Worm (Caenorhabditis elegans) whole organism, L4 larva: ENCODE measurements around the gene F45D11.11.
"Not testable (repeated sequence)": the region's sequence is repeated elsewhere in the genome, so short reads cannot be mapped to it uniquely, and the experiment has no call there.

Source experiments
- T20F7.1 ChIP-seq: fragments of 200-800 bp; sonication (Bioruptor generic); optimal IDR thresholded peaks from 2 replicates; lab custom pipeline; 2018; ENCODE audit warnings: mild to moderate bottlenecking, missing genetic modification characterization, missing compliant biosample characterization
- ZK337.2 ChIP-seq: fragments of 200-800 bp; sonication (Bioruptor generic); IDR thresholded peaks from 2 replicates; pipeline ENCODE4 v1.3.6; 2022; ENCODE audit warnings: missing genetic modification reagents, missing genetic modification characterization, missing compliant biosample characterization
- ZK546.5 ChIP-seq, 2 experiments: sonication (generic microtip); optimal IDR thresholded peaks; 2 replicates each; lab custom pipeline; 2017; ENCODE audit warnings: missing biosample characterization in 2 of 2, missing genetic modification characterization in 2 of 2
- aha-1 ChIP-seq: fragments of 150-350 bp; peaks from one replicate; lab custom pipeline; 2014; ENCODE audit warnings: missing biosample characterization, missing genetic modification characterization
- aly-2 ChIP-seq: sonication (generic microtip); optimal IDR thresholded peaks from 2 replicates; lab custom pipeline; 2018; ENCODE audit warnings: missing biosample characterization, missing genetic modification characterization
- ama-1 ChIP-seq: fragments of 150-350 bp; optimal IDR thresholded peaks from 2 replicates; lab custom pipeline; 2014; ENCODE audit warnings: inconsistent platforms, mixed read lengths
- arid-1 ChIP-seq: fragments of 200-800 bp; sonication (Bioruptor generic); conservative IDR thresholded peaks from 2 replicates; pipeline ENCODE4 v1.3.6; 2022; ENCODE audit warnings: missing genetic modification reagents, missing genetic modification characterization, missing compliant biosample characterization
- ceh-28 ChIP-seq: fragments of 150-350 bp; optimal IDR thresholded peaks from 2 replicates; lab custom pipeline; 2014; ENCODE audit warnings: missing biosample characterization, missing genetic modification reagents, missing genetic modification characterization
- daf-12 ChIP-seq: fragments of 150-350 bp; optimal IDR thresholded peaks from 2 replicates; lab custom pipeline; 2014; ENCODE audit warnings: missing biosample characterization, missing genetic modification reagents, missing genetic modification characterization
- dmd-6 ChIP-seq: fragments of 200-800 bp; sonication (Bioruptor generic); IDR thresholded peaks from 2 replicates; pipeline ENCODE4 v1.3.6; 2022; ENCODE audit warnings: missing genetic modification reagents, missing genetic modification characterization, missing compliant biosample characterization
- dmd-9 ChIP-seq: fragments of 200-800 bp; sonication (Bioruptor generic); IDR thresholded peaks from 2 replicates; pipeline ENCODE4 v1.3.6; 2022; ENCODE audit warnings: missing genetic modification reagents, missing genetic modification characterization, missing compliant biosample characterization
- dpl-1 ChIP-seq: fragments of 150-350 bp; optimal IDR thresholded peaks from 2 replicates; lab custom pipeline; 2014; ENCODE audit warnings: missing biosample characterization, missing genetic modification reagents, missing genetic modification characterization
- dve-1 ChIP-seq: sonication (generic microtip); optimal IDR thresholded peaks from 2 replicates; lab custom pipeline; 2017; ENCODE audit warnings: antibody characterized with exemption, mild to moderate bottlenecking, missing genetic modification characterization, missing compliant biosample characterization; ENCODE audit not compliant: insufficient read depth
- egl-27 ChIP-seq: sonication (generic microtip); optimal IDR thresholded peaks from 3 replicates; lab custom pipeline; 2017; ENCODE audit warnings: missing biosample characterization, missing genetic modification reagents, missing genetic modification characterization
- lin-13 ChIP-seq: fragments of 150-350 bp; optimal IDR thresholded peaks from 2 replicates; lab custom pipeline; 2014; ENCODE audit warnings: missing biosample characterization, missing genetic modification reagents, missing genetic modification characterization
- lin-38 ChIP-seq: fragments of 200-800 bp; sonication (Bioruptor generic); IDR thresholded peaks from 2 replicates; pipeline ENCODE4 v1.3.6; 2022; ENCODE audit warnings: missing genetic modification reagents, missing genetic modification characterization, missing compliant biosample characterization
- madf-5 ChIP-seq, 2 experiments: fragments of 200-800 bp; sonication (Bioruptor generic); IDR thresholded peaks; 2 replicates each; pipeline ENCODE4 v1.3.6; 2022; ENCODE audit warnings: missing compliant biosample characterization in 2 of 2, missing genetic modification characterization in 2 of 2
- madf-9 ChIP-seq: fragments of 200-800 bp; sonication (Bioruptor generic); conservative IDR thresholded peaks from 2 replicates; pipeline ENCODE4 v1.3.6; 2022; ENCODE audit warnings: missing genetic modification reagents, missing genetic modification characterization, missing compliant biosample characterization
- mdl-1 ChIP-seq, 2 experiments: fragments of 150-350 bp in 1 of 2; sonication (generic microtip) in 1 of 2; optimal IDR thresholded peaks; 2 replicates each; lab custom pipeline; 2014 to 2017; ENCODE audit warnings: missing biosample characterization in 2 of 2, missing genetic modification characterization in 2 of 2
- mep-1 ChIP-seq: fragments of 150-350 bp; sonication (generic microtip); optimal IDR thresholded peaks from 3 replicates; lab custom pipeline; 2014; ENCODE audit warnings: missing biosample characterization, missing genetic modification characterization
- mxl-3 ChIP-seq: fragments of 200-800 bp; sonication (Bioruptor generic); optimal IDR thresholded peaks from 2 replicates; lab custom pipeline; 2018; ENCODE audit warnings: mild to moderate bottlenecking, missing genetic modification characterization, missing compliant biosample characterization
- nhr-237 ChIP-seq: sonication (generic microtip); optimal IDR thresholded peaks from 2 replicates; lab custom pipeline; 2017; ENCODE audit warnings: missing biosample characterization, missing genetic modification characterization
- nhr-25 ChIP-seq: sonication (generic microtip); optimal IDR thresholded peaks from 2 replicates; lab custom pipeline; 2017; ENCODE audit warnings: missing genetic modification characterization, mild to moderate bottlenecking, missing compliant biosample characterization, antibody characterized with exemption, moderate library complexity, borderline replicate concordance; ENCODE audit not compliant: insufficient read depth
- nhr-28 ChIP-seq: fragments of 150-350 bp; optimal IDR thresholded peaks from 2 replicates; lab custom pipeline; 2014; ENCODE audit warnings: missing biosample characterization, missing genetic modification characterization
- nhr-76 ChIP-seq: fragments of 150-350 bp; optimal IDR thresholded peaks from 2 replicates; lab custom pipeline; 2014; ENCODE audit warnings: missing biosample characterization, missing genetic modification characterization
- nhr-77 ChIP-seq: fragments of 150-350 bp; optimal IDR thresholded peaks from 2 replicates; lab custom pipeline; 2014; ENCODE audit warnings: missing biosample characterization, missing genetic modification characterization
- pqm-1 ChIP-seq: sonication (generic microtip); optimal IDR thresholded peaks from 2 replicates; lab custom pipeline; 2017; ENCODE audit warnings: missing biosample characterization, missing genetic modification characterization
- rbr-2 ChIP-seq: sonication (generic microtip); optimal IDR thresholded peaks from 2 replicates; lab custom pipeline; 2016; ENCODE audit warnings: missing genotype, missing genetic modification characterization, missing compliant biosample characterization
- tag-97 ChIP-seq: fragments of 200-800 bp; sonication (Bioruptor generic); IDR thresholded peaks from 2 replicates; pipeline ENCODE4 v1.3.6; 2022; ENCODE audit warnings: missing genetic modification characterization, missing compliant biosample characterization
- unc-39 ChIP-seq: sonication (generic microtip); optimal IDR thresholded peaks from 2 replicates; lab custom pipeline; 2017; ENCODE audit warnings: missing biosample characterization, missing genetic modification characterization
- unc-62 ChIP-seq, 3 experiments: fragments of 150-350 bp in 1 of 3; sonication (generic microtip); optimal IDR thresholded peaks in 2 of 3; peaks in 1 of 3; 1 replicate in 1 of 3; 2 replicates in 2 of 3; lab custom pipeline; 2014 to 2017; ENCODE audit warnings: missing biosample characterization in 3 of 3, missing genetic modification characterization in 3 of 3, missing genetic modification reagents in 3 of 3, missing genotype in 1 of 3
- zfp-2 ChIP-seq: sonication (generic microtip); optimal IDR thresholded peaks from 2 replicates; lab custom pipeline; 2016; ENCODE audit warnings: mild to moderate bottlenecking, missing genetic modification characterization, missing compliant biosample characterization
- ztf-11 ChIP-seq: fragments of 150-350 bp; optimal IDR thresholded peaks from 2 replicates; lab custom pipeline; 2014; ENCODE audit warnings: missing biosample characterization, missing genetic modification characterization

F45D11.11 gene

ce11 chrII:972850-973249, 23.2 kb downstream of the F45D11.11 start, which contains the start of gene C32B5.15:
C32B5.15 (minus strand) TSS chrII:972950.
- TF ChIP-seq lin-38 (GFP tag; lab: Robert Waterston, UW) = no peak
- no peak for TF ChIP-seq T20F7.1 (GFP tag; lab: Kevin White, UChicago)
- TF ChIP-seq ama-1 = no peak
- no peak for TF ChIP-seq nhr-77 (tag; lab: Kevin White, UChicago)
- TF ChIP-seq dmd-9 (GFP tag; lab: Robert Waterston, UW) = no peak
- TF ChIP-seq nhr-28 (tag; lab: Kevin White, UChicago) = no peak
- no peak for TF ChIP-seq arid-1
- TF ChIP-seq nhr-76 (tag; lab: Kevin White, UChicago) = no peak
- TF ChIP-seq egl-27 = no peak
- TF ChIP-seq, all 104 proteins: peak for 0

ce11 chrII:968106-968505, 27.9 kb downstream of the F45D11.11 start, which contains the start of gene C32B5.6:
C32B5.6 (plus strand) TSS chrII:968406.
- TF ChIP-seq madf-9 (GFP tag; lab: Robert Waterston, UW); dve-1 (tag; lab: Kevin White, UChicago); daf-12 (tag; lab: Kevin White, UChicago): not testable (repeated sequence)

DNA sequence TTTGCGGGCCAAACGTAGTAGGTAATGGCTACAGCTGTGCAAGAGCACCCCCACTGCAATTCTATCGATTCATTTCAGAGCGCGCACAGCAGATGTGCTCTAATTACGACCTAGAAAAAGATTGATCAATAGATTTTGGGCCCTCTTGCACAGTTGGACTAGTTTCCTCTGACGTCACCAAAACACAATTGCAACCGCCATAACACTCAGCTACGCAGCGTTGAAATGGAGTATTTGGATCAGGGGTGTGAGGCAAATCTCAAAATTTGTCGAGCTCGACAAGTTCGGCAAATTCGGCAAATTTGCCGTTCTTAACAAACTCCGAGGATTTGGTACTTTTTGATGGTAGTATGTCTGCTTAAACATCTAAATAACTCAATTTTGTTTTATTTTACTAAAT, 29.1 kb downstream of the F45D11.11 start, which contains the start of gene fbxc-18:
fbxc-18 (minus strand) TSS at position 101 of the 400 bp plus-strand sequence.
- TF ChIP-seq nhr-237 (tag; lab: Kevin White, UChicago); lin-13 (GFP tag; lab: Kevin White, UChicago); daf-12 (tag; lab: Kevin White, UChicago): not testable (repeated sequence)

DNA sequence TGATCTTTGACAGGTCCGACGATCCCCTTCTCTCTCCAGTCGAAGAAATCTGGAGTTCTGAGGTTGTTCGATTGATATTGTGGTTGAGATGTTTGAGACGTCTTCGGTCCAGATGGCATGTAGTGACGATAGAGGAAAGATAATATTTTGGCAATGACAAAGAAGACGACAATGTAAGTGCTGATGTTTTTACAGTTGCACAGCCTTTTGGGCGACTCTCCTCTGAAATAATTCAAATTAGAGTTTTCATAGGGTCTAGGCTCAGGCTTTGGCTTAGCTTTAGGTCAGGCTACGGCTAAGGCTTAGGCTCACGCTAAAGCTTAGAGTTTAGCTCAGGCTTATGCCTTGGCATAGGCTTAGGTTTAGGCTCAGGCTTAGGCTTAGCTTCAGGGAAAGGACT, 34.1 kb downstream of the F45D11.11 start, which contains the start of gene C32B5.13:
C32B5.13 (minus strand) TSS at position 101 of the 400 bp plus-strand sequence.
- no peak for TF ChIP-seq dmd-6 (GFP tag; lab: Robert Waterston, UW)
- TF ChIP-seq unc-62 (GFP tag; optimal IDR thresholded peaks at IDR 0.05 in 1 of 2; lab: Kevin White, UChicago) = peak in 1 of 2 experiments; percentile 16
- no peak for TF ChIP-seq unc-62 (tag; optimal IDR thresholded peaks at IDR 0.05; lab: Kevin White, UChicago)
- TF ChIP-seq, all 104 proteins: peak for 1

ce11 chrII:960218-960617, 35.8 kb downstream of the F45D11.11 start, which contains the start of the genes C32B5.18 and C32B5.7:
C32B5.18 (plus strand) TSS chrII:960518.
C32B5.7 (plus strand) TSS chrII:960528.
- TF ChIP-seq mep-1 (tag; lab: Kevin White, UChicago) (no peak), aha-1 (tag; lab: Kevin White, UChicago) (peak; percentile 76)

- TF ChIP-seq aha-1 (tag; lab: Kevin White, UChicago) (peak; percentile 74), nhr-237 (tag; lab: Kevin White, UChicago) (no peak), ceh-28 (tag; lab: Kevin White, UChicago) (no peak)
- TF ChIP-seq, all 104 proteins: peak for 1
Observed at ce11 chrII:958618-959017, 37.4 kb downstream of the F45D11.11 start, which contains the start of gene sdz-4. sdz-4 (plus strand) TSS chrII:958918.

- TF ChIP-seq nhr-28 (tag; lab: Kevin White, UChicago) = peak; percentile 29
- TF ChIP-seq, all 104 proteins: peak for 1; not testable (repeated sequence) for 103
Observed at ce11 chrII:954626-955025, 41.4 kb downstream of the F45D11.11 start, which contains the start of gene fbxc-7. fbxc-7 (plus strand) TSS chrII:954926.

DNA sequence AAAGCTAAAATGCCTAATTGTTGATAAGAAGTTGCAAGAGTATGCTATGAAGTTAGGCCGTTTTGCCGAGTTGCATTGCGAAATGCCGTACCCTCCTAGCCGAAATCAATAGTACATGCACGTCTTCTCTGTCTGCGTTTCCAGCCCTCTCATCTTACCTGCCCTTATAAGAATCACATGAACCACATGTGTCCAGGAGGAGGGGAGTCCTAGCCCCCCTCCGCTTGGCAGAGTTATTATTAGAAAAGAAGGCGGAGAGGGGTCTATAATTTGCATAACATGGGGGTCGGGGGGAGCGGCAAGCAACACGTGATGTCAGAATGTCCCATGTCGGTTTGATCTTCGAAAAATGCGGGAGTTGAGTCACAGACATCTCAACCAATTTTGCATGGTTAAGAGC, 43.0 kb downstream of the F45D11.11 start:
- no peak for TF ChIP-seq nhr-28 (tag; lab: Kevin White, UChicago)
- TF ChIP-seq ZK337.2 (GFP tag; lab: Robert Waterston, UW) = no peak
- no peak for TF ChIP-seq nhr-25
- no peak for TF ChIP-seq pqm-1
- no peak for TF ChIP-seq mxl-3
- TF ChIP-seq dmd-6 (GFP tag; lab: Robert Waterston, UW) = no peak
- no peak for TF ChIP-seq tag-97 (GFP tag; lab: Robert Waterston, UW)
- TF ChIP-seq ztf-11 (tag; lab: Kevin White, UChicago) = no peak
- TF ChIP-seq aha-1 (tag; lab: Kevin White, UChicago) = no peak
- TF ChIP-seq unc-39 (tag; lab: Kevin White, UChicago) = no peak
- TF ChIP-seq aly-2 (tag; lab: Kevin White, UChicago) = no peak
- TF ChIP-seq dve-1 (tag; lab: Kevin White, UChicago) = no peak
- TF ChIP-seq mdl-1 (tag; optimal IDR thresholded peaks at IDR 0.05; lab: Kevin White, UChicago) = no peak
- no peak for TF ChIP-seq dpl-1 (GFP tag; lab: Kevin White, UChicago)
- TF ChIP-seq ZK546.5 (tag; optimal IDR thresholded peaks at IDR 0.05; lab: Kevin White, UChicago) = no peak
- no peak for TF ChIP-seq madf-5 (GFP tag; IDR thresholded peaks at IDR 0.05; lab: Robert Waterston, UW)
- no peak for TF ChIP-seq nhr-76 (tag; lab: Kevin White, UChicago)
- TF ChIP-seq rbr-2 = no peak
- TF ChIP-seq zfp-2 (tag; lab: Kevin White, UChicago) = no peak
